Fruit fly (Drosophila melanogaster): ENCODE results near the gene CG32573.

Gene CG32573

DNA sequence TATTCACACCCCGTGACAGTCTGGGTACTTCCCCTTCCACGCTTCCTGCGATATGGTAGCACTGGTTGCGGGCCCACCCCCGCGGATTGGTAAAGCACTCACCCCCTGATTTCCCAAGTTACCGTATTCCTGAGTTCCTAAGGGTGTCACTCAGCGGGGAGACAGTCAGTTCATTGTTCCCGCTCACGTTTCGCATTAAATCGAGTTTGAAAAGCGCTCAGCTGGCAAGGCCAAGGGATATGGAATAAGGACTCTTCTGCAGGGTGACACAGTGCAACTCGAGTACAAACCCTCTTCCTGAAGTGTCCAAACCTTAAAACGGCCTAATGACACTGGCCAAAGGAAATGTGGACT, 36.9 kb downstream of the CG32573 start:
- TF ChIP-seq CG10669 (GFP tag; optimal IDR thresholded peaks at IDR 0.05) (no peak), fd85E (GFP tag; optimal IDR thresholded peaks at IDR 0.05) (no peak), pdm3 (GFP tag; optimal IDR thresholded peaks at IDR 0.05) (no peak), CG8119 (GFP tag; IDR thresholded peaks at IDR 0.05) (no peak), CG9139 (GFP tag; optimal IDR thresholded peaks at IDR 0.05) (no peak), Eip75B (GFP tag; optimal IDR thresholded peaks at IDR 0.05) (no peak), achi (GFP tag; optimal IDR thresholded peaks at IDR 0.05) (no peak), esn (GFP tag; optimal IDR thresholded peaks at IDR 0.05) (no peak), CG11294 (GFP tag; IDR thresholded peaks at IDR 0.05) (no peak), CG31627 (GFP tag; optimal IDR thresholded peaks at IDR 0.05) (no peak), CG11902 (GFP tag; optimal IDR thresholded peaks at IDR 0.05) (no peak), OdsH (GFP tag; optimal IDR thresholded peaks at IDR 0.05) (no peak), Ets96B (tag; optimal IDR thresholded peaks at IDR 0.05) (no peak), CG1621 (tag; optimal IDR thresholded peaks at IDR 0.05) (no peak), CG16779 (tag; optimal IDR thresholded peaks at IDR 0.05) (no peak), ss (GFP tag; optimal IDR thresholded peaks at IDR 0.05) (no peak), Ets21C (GFP tag; optimal IDR thresholded peaks at IDR 0.05) (no peak), CG6792 (GFP tag; optimal IDR thresholded peaks at IDR 0.05) (no peak), Sox15 (GFP tag; optimal IDR thresholded peaks at IDR 0.05) (no peak)

DNA sequence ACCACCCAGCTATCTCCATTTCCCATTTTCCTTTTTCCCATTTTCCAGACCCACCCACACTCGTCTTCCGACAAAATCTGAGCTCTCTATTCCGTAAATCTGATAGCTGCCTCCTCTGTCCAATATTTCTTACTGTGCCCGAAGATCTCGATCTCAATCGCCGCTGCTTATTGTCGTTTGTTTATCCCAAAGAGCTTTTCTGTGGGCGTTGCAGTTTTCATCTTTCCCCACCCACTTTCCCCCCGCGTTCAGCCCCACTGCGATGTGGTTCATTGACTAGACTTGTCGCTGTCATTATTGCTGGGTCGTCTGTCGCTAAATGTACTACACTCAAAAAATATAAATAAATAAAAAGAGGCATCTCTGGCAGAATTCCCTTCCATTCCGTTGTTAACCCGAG, 38.2 kb downstream of the CG32573 start:
- TF ChIP-seq Ets21C (GFP tag; optimal IDR thresholded peaks at IDR 0.05) = no peak
- no peak for TF ChIP-seq CG3032 (tag; optimal IDR thresholded peaks at IDR 0.05)
- TF ChIP-seq CG9139 (GFP tag; optimal IDR thresholded peaks at IDR 0.05) = no peak
- no peak for TF ChIP-seq CG1621 (tag; optimal IDR thresholded peaks at IDR 0.05)
- no peak for TF ChIP-seq lz (GFP tag; optimal IDR thresholded peaks at IDR 0.05)

- TF ChIP-seq Ets96B (tag; optimal IDR thresholded peaks at IDR 0.05) (peak; percentile 10), CG11762 (GFP tag; optimal IDR thresholded peaks at IDR 0.05; ENCODE audit: insufficient read depth) (no peak), CG6163 (GFP tag; IDR thresholded peaks at IDR 0.05) (0 out of 3 replicates have a peak, but pooled peaks have one; percentile 6), CG16779 (tag; optimal IDR thresholded peaks at IDR 0.05) (no peak), Eip78C (GFP tag) (peak; percentile 37), dsx (GFP tag; optimal IDR thresholded peaks at IDR 0.05; ENCODE audit: poor library complexity, severe bottlenecking) (peak; percentile 30), CG8632 (GFP tag; optimal IDR thresholded peaks at IDR 0.05) (no peak), svp (GFP tag) (peak; percentile 9), CG8319 (GFP tag; optimal IDR thresholded peaks at IDR 0.05) (no peak), OdsH (GFP tag; optimal IDR thresholded peaks at IDR 0.05) (no peak), Hr4 (GFP tag; optimal IDR thresholded peaks at IDR 0.05) (no peak), CG6276 (GFP tag; optimal IDR thresholded peaks at IDR 0.05) (no peak), CG3032 (tag; optimal IDR thresholded peaks at IDR 0.05) (peak; percentile 5), CG8119 (GFP tag; IDR thresholded peaks at IDR 0.05) (peak; percentile 51; the same call in 1 of the 3 replicates)
Observed at dm6 chrX:16689966-16690365, 38.8 kb downstream of the CG32573 start.

DNA sequence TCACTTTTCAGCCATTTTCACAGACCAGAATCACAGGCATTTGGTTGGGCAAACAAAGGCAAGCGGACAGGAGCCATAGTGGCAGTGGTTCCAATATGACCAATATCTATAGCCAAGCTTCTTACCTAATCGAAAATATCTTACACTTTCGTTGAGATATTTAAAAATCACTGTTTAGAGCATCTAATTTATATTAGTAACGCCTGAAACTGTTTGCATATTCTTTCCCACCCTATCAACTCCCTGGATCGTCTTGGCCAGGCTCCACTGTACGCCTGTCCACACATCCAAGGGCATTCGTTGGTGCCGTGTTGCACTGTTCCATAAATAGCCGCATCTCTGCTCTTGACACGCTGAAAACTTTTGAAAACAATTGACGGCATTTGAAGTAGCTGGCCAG, 39.3 kb downstream of the CG32573 start:
- TF ChIP-seq Eip78C (GFP tag) (peak; percentile 72), CG6276 (GFP tag; optimal IDR thresholded peaks at IDR 0.05) (no peak), Blimp-1 (GFP tag; optimal IDR thresholded peaks at IDR 0.05) (no peak), Hr4 (GFP tag; optimal IDR thresholded peaks at IDR 0.05) (peak; percentile 24), Gug (GFP tag; IDR thresholded peaks at IDR 0.05) (peak; percentile 16; the same call in 1 of the 2 replicates), CG6808 (GFP tag; optimal IDR thresholded peaks at IDR 0.05) (peak; percentile 13), achi (GFP tag; optimal IDR thresholded peaks at IDR 0.05) (peak; percentile 44), fd59A (GFP tag; optimal IDR thresholded peaks at IDR 0.05) (peak; percentile 6), CG3919 (GFP tag; optimal IDR thresholded peaks at IDR 0.05) (peak; percentile 47), lz (GFP tag; optimal IDR thresholded peaks at IDR 0.05) (no peak), CG15336 (GFP tag; IDR thresholded peaks at IDR 0.05) (peak; percentile 48; the same call in 1 of the 2 replicates), Ets96B (tag; optimal IDR thresholded peaks at IDR 0.05) (peak; percentile 39), Lpt (GFP tag; optimal IDR thresholded peaks at IDR 0.05) (peak; percentile 17), CG3032 (tag; optimal IDR thresholded peaks at IDR 0.05) (no peak), CG32006 (GFP tag; optimal IDR thresholded peaks at IDR 0.05) (peak; percentile 17), OdsH (GFP tag; optimal IDR thresholded peaks at IDR 0.05) (peak; percentile 15), Eip75B (GFP tag; optimal IDR thresholded peaks at IDR 0.05) (peak; percentile 25), ss (GFP tag; optimal IDR thresholded peaks at IDR 0.05) (no peak), Hr39 (GFP tag; optimal IDR thresholded peaks at IDR 0.05) (no peak), Sox14 (GFP tag; optimal IDR thresholded peaks at IDR 0.05) (peak; percentile 33), salr (GFP tag; optimal IDR thresholded peaks at IDR 0.05) (no peak), CG10631 (GFP tag; optimal IDR thresholded peaks at IDR 0.05) (peak; percentile 36), net (GFP tag; optimal IDR thresholded peaks at IDR 0.05) (no peak), Eip93F (GFP tag; optimal IDR thresholded peaks at IDR 0.05) (no peak), CG8319 (GFP tag; optimal IDR thresholded peaks at IDR 0.05) (no peak), CG6163 (GFP tag; IDR thresholded peaks at IDR 0.05) (peak; percentile 49; the same call in 1 of the 3 replicates), CG11902 (GFP tag; optimal IDR thresholded peaks at IDR 0.05) (no peak)

Data from whole organism, prepupa.